Fruit fly (Drosophila melanogaster) whole organism, embryonic: Measurements from ENCODE around the gene mav.
A peak's percentile ranks its signal among the peaks of the same experiment; 100 is the strongest.

ENCODE experiments used
- Atf3 ChIP-seq: fragments of 200-800 bp; sonication (Bioruptor generic); optimal IDR thresholded peaks from 3 replicates; lab custom pipeline; 2016; ENCODE audit warnings: missing biosample characterization, missing genetic modification characterization
- BEAF-32 ChIP-seq: fragments of 200-800 bp; sonication (Bioruptor generic); optimal IDR thresholded peaks from 3 replicates; lab custom pipeline; 2017; ENCODE audit warnings: missing biosample characterization, missing genetic modification characterization, mild to moderate bottlenecking, moderate library complexity, missing genetic modification reagents
- C15 ChIP-seq: fragments of 200-800 bp; sonication (Bioruptor generic); IDR thresholded peaks from 3 replicates; pipeline ENCODE4 v1.3.6; 2022; ENCODE audit warnings: missing biosample characterization, missing genetic modification characterization
- CG11696 ChIP-seq: fragments of 200-800 bp; sonication (Bioruptor generic); IDR thresholded peaks from 2 replicates; pipeline ENCODE4 v1.3.6; 2022; ENCODE audit warnings: missing biosample characterization, missing genetic modification characterization
- CG11723 ChIP-seq: fragments of 200-800 bp; sonication (Bioruptor generic); optimal IDR thresholded peaks from 2 replicates; lab custom pipeline; 2017; ENCODE audit warnings: missing biosample characterization, mild to moderate bottlenecking, missing genetic modification characterization
- CG12236 ChIP-seq: fragments of 200-800 bp; sonication (Bioruptor generic); optimal IDR thresholded peaks from 2 replicates; lab custom pipeline; 2016; ENCODE audit warnings: missing biosample characterization, missing genetic modification characterization
- CG14860 ChIP-seq: fragments of 200-800 bp; sonication (Bioruptor generic); IDR thresholded peaks from 3 replicates; pipeline ENCODE4 v1.3.6; 2022; ENCODE audit warnings: missing biosample characterization, missing genetic modification characterization; ENCODE audit not compliant: partially characterized antibody
- CG1602 ChIP-seq: fragments of 200-800 bp; sonication (Bioruptor generic); optimal IDR thresholded peaks from 3 replicates; lab custom pipeline; 2016; ENCODE audit warnings: missing biosample characterization, missing genetic modification characterization
- CG18599 ChIP-seq: fragments of 200-800 bp; sonication (Bioruptor generic); optimal IDR thresholded peaks from 3 replicates; lab custom pipeline; 2017; ENCODE audit warnings: missing biosample characterization, missing genetic modification characterization, mild to moderate bottlenecking, moderate library complexity, missing genetic modification reagents
- CG2202 ChIP-seq: fragments of 200-800 bp; sonication (Bioruptor generic); optimal IDR thresholded peaks from 2 replicates; lab custom pipeline; 2018; ENCODE audit warnings: missing biosample characterization, mild to moderate bottlenecking, missing genetic modification characterization
- CG3065 ChIP-seq: fragments of 200-800 bp; sonication (Bioruptor generic); optimal IDR thresholded peaks from 2 replicates; lab custom pipeline; 2016; ENCODE audit warnings: missing biosample characterization, missing genetic modification characterization
- CG3163 ChIP-seq: fragments of 200-800 bp; sonication (Bioruptor generic); optimal IDR thresholded peaks from 3 replicates; lab custom pipeline; 2016; ENCODE audit warnings: missing biosample characterization, missing genetic modification characterization
- CG3847 ChIP-seq: fragments of 200-800 bp; sonication (Bioruptor generic); IDR thresholded peaks from 2 replicates; pipeline ENCODE4 v1.3.6; 2022; ENCODE audit warnings: missing biosample characterization, missing genetic modification characterization
- CG5180 ChIP-seq: fragments of 200-800 bp; sonication (Bioruptor generic); optimal IDR thresholded peaks from 3 replicates; lab custom pipeline; 2017; ENCODE audit warnings: missing biosample characterization, missing genetic modification characterization, mild to moderate bottlenecking, moderate library complexity, missing genetic modification reagents
- CG6254 ChIP-seq: fragments of 200-800 bp; sonication (Bioruptor generic); optimal IDR thresholded peaks from 3 replicates; lab custom pipeline; 2017; ENCODE audit warnings: mild to moderate bottlenecking, missing biosample characterization, missing genetic modification reagents, missing genetic modification characterization
- CG6654 ChIP-seq: fragments of 200-800 bp; sonication (Bioruptor generic); optimal IDR thresholded peaks from 2 replicates; lab custom pipeline; 2017; ENCODE audit warnings: missing biosample characterization, mild to moderate bottlenecking, missing genetic modification characterization
- CG7928 ChIP-seq: fragments of 200-800 bp; sonication (Bioruptor generic); optimal IDR thresholded peaks from 2 replicates; lab custom pipeline; 2017; ENCODE audit warnings: missing biosample characterization, mild to moderate bottlenecking, missing genetic modification characterization
- CG7963 ChIP-seq: fragments of 200-800 bp; sonication (Bioruptor generic); IDR thresholded peaks from 3 replicates; pipeline ENCODE4 v1.3.6; 2022; ENCODE audit warnings: missing biosample characterization, missing genetic modification characterization; ENCODE audit not compliant: partially characterized antibody
- CG8359 ChIP-seq: fragments of 200-800 bp; sonication (Bioruptor generic); optimal IDR thresholded peaks from 2 replicates; lab custom pipeline; 2017; ENCODE audit warnings: missing biosample characterization, mild to moderate bottlenecking, missing genetic modification characterization, borderline replicate concordance
- Dip3 ChIP-seq: fragments of 200-800 bp; sonication (Bioruptor generic); optimal IDR thresholded peaks from 3 replicates; lab custom pipeline; 2016; ENCODE audit warnings: missing biosample characterization, missing genetic modification characterization
- Dll ChIP-seq: fragments of 200-800 bp; sonication (Bioruptor generic); IDR thresholded peaks from 4 replicates; pipeline ENCODE4 v1.3.6; 2022; ENCODE audit warnings: missing biosample characterization, missing genetic modification characterization; ENCODE audit not compliant: partially characterized antibody
- HLH3B ChIP-seq: fragments of 200-800 bp; sonication (Bioruptor generic); IDR thresholded peaks from 2 replicates; pipeline ENCODE4 v1.3.6; 2022; ENCODE audit warnings: missing biosample characterization, missing genetic modification characterization
- Hey ChIP-seq: fragments of 200-800 bp; sonication (Bioruptor generic); optimal IDR thresholded peaks from 3 replicates; lab custom pipeline; 2018; ENCODE audit warnings: missing biosample characterization, mild to moderate bottlenecking, missing genetic modification characterization
- HmgZ ChIP-seq: fragments of 200-800 bp; sonication (Bioruptor generic); optimal IDR thresholded peaks from 2 replicates; lab custom pipeline; 2018; ENCODE audit warnings: missing biosample characterization, mild to moderate bottlenecking, missing genetic modification characterization
- Hsf ChIP-seq: fragments of 200-800 bp; sonication (Bioruptor generic); optimal IDR thresholded peaks from 3 replicates; lab custom pipeline; 2016; ENCODE audit warnings: missing biosample characterization, missing genetic modification characterization
- Lhr ChIP-seq: fragments of 200-800 bp; sonication (Bioruptor generic); optimal IDR thresholded peaks from 3 replicates; lab custom pipeline; 2017; ENCODE audit warnings: mild to moderate bottlenecking, missing biosample characterization, missing genetic modification reagents, missing genetic modification characterization
- Oaz ChIP-seq: fragments of 200-800 bp; sonication (Bioruptor generic); IDR thresholded peaks from 2 replicates; pipeline ENCODE4 v1.3.6; 2022; ENCODE audit warnings: missing biosample characterization, missing genetic modification characterization
- Rfx ChIP-seq: fragments of 200-800 bp; sonication (Bioruptor generic); IDR thresholded peaks from 2 replicates; pipeline ENCODE4 v1.3.6; 2022; ENCODE audit warnings: missing biosample characterization, missing genetic modification characterization
- Sin3A ChIP-seq: fragments of >200 bp; optimal IDR thresholded peaks from 2 replicates; lab custom pipeline; 2018
- Six4 ChIP-seq: fragments of 200-800 bp; sonication (Bioruptor generic); optimal IDR thresholded peaks from 2 replicates; lab custom pipeline; 2016; ENCODE audit warnings: missing biosample characterization, missing genetic modification characterization
- Trl ChIP-seq, 3 experiments: fragments of >200 bp in 2 of 3; fragments of 200-800 bp in 1 of 3; sonication (Bioruptor generic) in 1 of 3; optimal IDR thresholded peaks; 2 replicates in 1 of 3; 3 replicates in 2 of 3; lab custom pipeline; 2016 to 2017; ENCODE audit warnings: missing biosample characterization in 1 of 3, missing genetic modification characterization in 1 of 3
- Xrp1 ChIP-seq: fragments of 200-800 bp; sonication (Bioruptor generic); IDR thresholded peaks from 2 replicates; pipeline ENCODE4 v1.3.6; 2022; ENCODE audit warnings: missing biosample characterization, missing genetic modification characterization
- ab ChIP-seq: fragments of 200-800 bp; sonication (Bioruptor generic); optimal IDR thresholded peaks from 2 replicates; lab custom pipeline; 2016; ENCODE audit warnings: missing biosample characterization, missing genetic modification characterization
- crol ChIP-seq: fragments of 200-800 bp; sonication (Bioruptor generic); IDR thresholded peaks from 2 replicates; pipeline ENCODE4 v1.3.6; 2022; ENCODE audit warnings: missing biosample characterization, missing genetic modification characterization
- ftz-f1 ChIP-seq: fragments of 200-800 bp; sonication (Bioruptor generic); optimal IDR thresholded peaks from 2 replicates; lab custom pipeline; 2016; ENCODE audit warnings: missing biosample characterization, missing genetic modification characterization
- lbe ChIP-seq: fragments of 200-800 bp; sonication (Bioruptor generic); optimal IDR thresholded peaks from 2 replicates; lab custom pipeline; 2016; ENCODE audit warnings: missing biosample characterization, mild to moderate bottlenecking, missing genetic modification characterization
- lov ChIP-seq, 2 experiments: fragments of 200-800 bp in 1 of 2; fragments of >200 bp in 1 of 2; sonication (Bioruptor generic) in 1 of 2; IDR thresholded peaks in 1 of 2; optimal IDR thresholded peaks in 1 of 2; 2 replicates in 1 of 2; 3 replicates in 1 of 2; pipeline versions ENCODE4 v1.3.6 to Lab custom; 2017 to 2022; ENCODE audit warnings: missing biosample characterization in 1 of 2, missing genetic modification characterization in 1 of 2
- pnt ChIP-seq: fragments of 200-800 bp; sonication (Bioruptor generic); optimal IDR thresholded peaks from 3 replicates; lab custom pipeline; 2016; ENCODE audit warnings: missing biosample characterization, missing genetic modification characterization
- prd ChIP-seq, 3 experiments: fragments of >200 bp in 2 of 3; fragments of 200-800 bp in 1 of 3; sonication (Bioruptor generic) in 1 of 3; optimal IDR thresholded peaks in 2 of 3; IDR thresholded peaks in 1 of 3; 2 replicates in 2 of 3; 3 replicates in 1 of 3; pipeline versions ENCODE4 v1.3.6 to Lab custom; 2017 to 2022; ENCODE audit warnings: missing biosample characterization in 1 of 3, missing genetic modification characterization in 1 of 3
- rib ChIP-seq: fragments of 200-800 bp; sonication (Bioruptor generic); IDR thresholded peaks from 2 replicates; pipeline ENCODE4 v1.3.6; 2022; ENCODE audit warnings: missing biosample characterization, missing genetic modification characterization
- sim ChIP-seq: fragments of 200-800 bp; sonication (Bioruptor generic); IDR thresholded peaks from 2 replicates; pipeline ENCODE4 v1.3.6; 2022; ENCODE audit warnings: missing biosample characterization, missing genetic modification characterization
- sob ChIP-seq: fragments of 200-800 bp; sonication (Bioruptor generic); IDR thresholded peaks from 2 replicates; pipeline ENCODE4 v1.3.6; 2022; ENCODE audit warnings: missing biosample characterization, missing genetic modification characterization
- stc ChIP-seq: fragments of 200-800 bp; sonication (Bioruptor generic); IDR thresholded peaks from 2 replicates; pipeline ENCODE4 v1.3.6; 2022; ENCODE audit warnings: missing biosample characterization, missing genetic modification characterization
- trem ChIP-seq: fragments of 200-800 bp; optimal IDR thresholded peaks from 3 replicates; lab custom pipeline; 2019; ENCODE audit warnings: missing biosample characterization, mild to moderate bottlenecking, missing genetic modification characterization, moderate library complexity
- tx ChIP-seq: fragments of 200-800 bp; sonication (Bioruptor generic); optimal IDR thresholded peaks from 2 replicates; lab custom pipeline; 2016; ENCODE audit warnings: missing biosample characterization, missing genetic modification characterization
- zf30C ChIP-seq: fragments of 200-800 bp; sonication (Bioruptor generic); optimal IDR thresholded peaks from 3 replicates; lab custom pipeline; 2018; ENCODE audit warnings: missing biosample characterization, mild to moderate bottlenecking, missing genetic modification characterization

mav gene

dm6 chr4:659884-660846, 34.3 kb upstream of the mav start, which contains the start of gene gw (continued):
- TF ChIP-seq sim (GFP tag; lab: Robert Waterston, UW) (0 out of 2 replicates have a peak, but pooled peaks have one; percentile 21), crol (GFP tag; lab: Robert Waterston, UW) (no peak), BEAF-32 (GFP tag; lab: Kevin White, UChicago) (peak; percentile 85), Xrp1 (peak; percentile 80), tx (peak; percentile 75), pnt (peak; percentile 63), CG11696 (GFP tag; lab: Robert Waterston, UW) (no peak), CG3065 (GFP tag; lab: Kevin White, UChicago) (peak; percentile 54), CG6254 (peak; percentile 46), CG11723 (GFP tag; lab: Kevin White, UChicago) (peak; percentile 94), C15 (GFP tag; lab: Robert Waterston, UW) (0 out of 3 replicates have a peak, but pooled peaks have one; percentile 39), rib (GFP tag; lab: Robert Waterston, UW) (peak; percentile 68), CG12236 (GFP tag; lab: Kevin White, UChicago) (peak; percentile 61), CG7928 (GFP tag; lab: Kevin White, UChicago) (peak; percentile 31), Hey (no peak), Lhr (GFP tag; lab: Kevin White, UChicago) (peak; percentile 38), Rfx (GFP tag; lab: Robert Waterston, UW) (peak; percentile 77; the same call in 1 of the 2 replicates), stc (GFP tag; lab: Robert Waterston, UW) (peak; percentile 80; the same call in 1 of the 2 replicates), CG3163 (GFP tag; lab: Kevin White, UChicago) (peak; percentile 33), CG6654 (GFP tag; lab: Kevin White, UChicago) (peak; percentile 50), lov (optimal IDR thresholded peaks at IDR 0.05; lab: Kevin White, UChicago) (no peak), lov (GFP tag; IDR thresholded peaks at IDR 0.05; lab: Robert Waterston, UW) (no peak), CG2202 (tag; lab: Kevin White, UChicago) (peak; percentile 64), Dll (GFP tag; lab: Robert Waterston, UW) (peak; percentile 35; the same call in 1 of the 4 replicates), HmgZ (tag; lab: Kevin White, UChicago) (peak; percentile 84), CG3847 (GFP tag; lab: Robert Waterston, UW) (no peak), Atf3 (GFP tag; lab: Kevin White, UChicago) (peak; percentile 70), ftz-f1 (no peak), ab (peak; percentile 11), zf30C (GFP tag; lab: Kevin White, UChicago) (no peak), CG5180 (GFP tag; lab: Kevin White, UChicago) (no peak), Sin3A (lab: Kevin White, UChicago) (no peak), CG1602 (GFP tag; lab: Kevin White, UChicago) (peak; percentile 83), CG8359 (GFP tag; lab: Kevin White, UChicago) (peak; percentile 11), sob (peak; percentile 80), lbe (GFP tag; lab: Kevin White, UChicago) (peak; percentile 75), Six4 (GFP tag; lab: Kevin White, UChicago) (peak; percentile 66), CG7963 (GFP tag; lab: Robert Waterston, UW) (no peak; the same call in 2 of the 3 replicates), CG18599 (GFP tag; lab: Kevin White, UChicago) (no peak), CG14860 (GFP tag; lab: Robert Waterston, UW) (peak; percentile 54; the same call in 2 of the 3 replicates), prd (optimal IDR thresholded peaks at IDR 0.05; lab: Kevin White, UChicago) (no peak), prd (GFP tag; IDR thresholded peaks at IDR 0.05; lab: Robert Waterston, UW) (no peak; the same call in 1 of the 3 replicates), Hsf (peak; percentile 86), trem (tag; lab: Kevin White, UChicago) (peak; percentile 82), Oaz (GFP tag; lab: Robert Waterston, UW) (0 out of 2 replicates have a peak, but pooled peaks have one; percentile 9), Dip3 (GFP tag; lab: Kevin White, UChicago) (peak; percentile 79), HLH3B (GFP tag; lab: Robert Waterston, UW) (peak; percentile 68; the same call in 1 of the 2 replicates), Trl (optimal IDR thresholded peaks at IDR 0.05; lab: Kevin White, UChicago) (no peak), Trl (GFP tag; optimal IDR thresholded peaks at IDR 0.05; lab: Kevin White, UChicago) (peak; percentile 84)
